Fruit fly (Drosophila melanogaster): ENCODE measurements around the gene nrv2.

DNA sequence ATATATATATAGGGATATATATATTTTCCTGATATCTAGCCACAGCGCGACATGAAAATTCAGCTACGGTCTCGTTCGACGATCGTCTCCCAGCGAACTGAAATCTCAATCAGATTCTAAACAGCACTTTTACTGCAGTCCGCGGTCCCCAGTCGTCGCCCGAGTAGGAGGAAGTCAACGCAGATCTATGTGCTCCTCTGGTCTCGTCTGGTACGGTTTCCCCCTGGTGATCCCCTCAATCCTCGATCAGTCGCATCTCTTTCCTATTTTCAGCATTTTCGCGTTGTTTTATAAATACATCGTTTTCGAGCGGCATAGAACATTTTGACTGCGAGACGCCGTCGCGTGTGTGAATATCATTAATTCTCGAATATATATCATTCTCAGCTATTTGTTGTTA, 26.0 kb downstream of the nrv2 start, which contains the start of gene LUBEL:
- TF ChIP-seq CG33213 (GFP tag; optimal IDR thresholded peaks at IDR 0.05) (no peak), ken (GFP tag; IDR thresholded peaks at IDR 0.05) (no peak), pb (GFP tag; optimal IDR thresholded peaks at IDR 0.05) (no peak)
